Fruit fly (Drosophila melanogaster) whole organism, pupa: ENCODE results near the gene CG5793.

Experiments used
- CG10348 ChIP-seq: fragments of 200-800 bp; sonication (Bioruptor generic); IDR thresholded peaks from 2 replicates; pipeline ENCODE4 v1.3.6; 2022; ENCODE audit warnings: missing biosample characterization, missing genetic modification characterization
- CG12605 ChIP-seq: fragments of 200-800 bp; sonication (Bioruptor generic); IDR thresholded peaks from 2 replicates; pipeline ENCODE4 v1.3.6; 2022; ENCODE audit warnings: missing biosample characterization, missing genetic modification characterization
- CG13204 ChIP-seq: fragments of 200-800 bp; sonication (Bioruptor generic); optimal IDR thresholded peaks from 2 replicates; lab custom pipeline; 2018; ENCODE audit warnings: missing biosample characterization, mild to moderate bottlenecking, missing genetic modification characterization, moderate library complexity
- CG14655 ChIP-seq: fragments of 200-800 bp; sonication (Bioruptor generic); optimal IDR thresholded peaks from 3 replicates; lab custom pipeline; 2017; ENCODE audit warnings: mild to moderate bottlenecking, missing biosample characterization, missing genetic modification reagents, missing genetic modification characterization
- CG15710 ChIP-seq: fragments of 200-800 bp; sonication (Bioruptor generic); optimal IDR thresholded peaks from 2 replicates; lab custom pipeline; 2018; ENCODE audit warnings: missing biosample characterization, mild to moderate bottlenecking, missing genetic modification characterization, moderate library complexity
- CG17806 ChIP-seq: fragments of 200-800 bp; sonication (Bioruptor generic); optimal IDR thresholded peaks from 2 replicates; lab custom pipeline; 2018; ENCODE audit warnings: missing biosample characterization, mild to moderate bottlenecking, missing genetic modification characterization, moderate library complexity
- CG32121 ChIP-seq: fragments of 200-800 bp; sonication (Bioruptor generic); IDR thresholded peaks from 2 replicates; pipeline ENCODE4 v1.3.6; 2022; ENCODE audit warnings: missing biosample characterization, missing genetic modification characterization
- CG4496 ChIP-seq: fragments of 200-800 bp; sonication (Bioruptor generic); IDR thresholded peaks from 3 replicates; pipeline ENCODE4 v1.3.6; 2022; ENCODE audit warnings: missing biosample characterization, missing genetic modification characterization
- CG8159 ChIP-seq: fragments of 200-800 bp; sonication (Bioruptor generic); optimal IDR thresholded peaks from 3 replicates; lab custom pipeline; 2018; ENCODE audit warnings: missing biosample characterization, mild to moderate bottlenecking, missing genetic modification characterization, moderate library complexity
- CG8301 ChIP-seq: fragments of 200-800 bp; sonication (Bioruptor generic); optimal IDR thresholded peaks from 2 replicates; lab custom pipeline; 2018; ENCODE audit warnings: missing biosample characterization, mild to moderate bottlenecking, missing genetic modification characterization
- CG9948 ChIP-seq: fragments of 200-800 bp; sonication (Bioruptor generic); optimal IDR thresholded peaks from 2 replicates; lab custom pipeline; 2018; ENCODE audit warnings: missing biosample characterization, mild to moderate bottlenecking, missing genetic modification characterization, moderate library complexity
- D1 ChIP-seq: fragments of 200-800 bp; sonication (Bioruptor generic); optimal IDR thresholded peaks from 2 replicates; lab custom pipeline; 2018; ENCODE audit warnings: missing biosample characterization, mild to moderate bottlenecking, missing genetic modification characterization, moderate library complexity
- EcR ChIP-seq: fragments of 200-800 bp; sonication (Bioruptor generic); optimal IDR thresholded peaks from 3 replicates; lab custom pipeline; 2019; ENCODE audit warnings: missing biosample characterization, missing genetic modification characterization, mild to moderate bottlenecking, moderate library complexity, missing genetic modification reagents
- Ets98B ChIP-seq: fragments of 200-800 bp; sonication (Bioruptor generic); IDR thresholded peaks from 2 replicates; pipeline ENCODE4 v1.3.6; 2022; ENCODE audit warnings: missing biosample characterization, missing genetic modification characterization
- Pif1A ChIP-seq: fragments of 200-800 bp; sonication (Bioruptor generic); optimal IDR thresholded peaks from 3 replicates; lab custom pipeline; 2016; ENCODE audit warnings: missing biosample characterization, missing genetic modification characterization
- Pif1B ChIP-seq: fragments of 200-800 bp; sonication (Bioruptor generic); optimal IDR thresholded peaks from 3 replicates; lab custom pipeline; 2016; ENCODE audit warnings: missing biosample characterization, missing genetic modification characterization
- Snoo ChIP-seq: fragments of 200-800 bp; sonication (Bioruptor generic); optimal IDR thresholded peaks from 3 replicates; lab custom pipeline; 2017; ENCODE audit warnings: missing biosample characterization, mild to moderate bottlenecking, missing genetic modification characterization, inconsistent platforms
- fd96Ca ChIP-seq: fragments of 200-800 bp; sonication (Bioruptor generic); IDR thresholded peaks from 3 replicates; pipeline ENCODE4 v1.3.6; 2022; ENCODE audit warnings: missing biosample characterization, missing genetic modification characterization
- gl ChIP-seq: fragments of 200-800 bp; sonication (Bioruptor generic); optimal IDR thresholded peaks from 2 replicates; lab custom pipeline; 2018; ENCODE audit warnings: missing biosample characterization, mild to moderate bottlenecking, missing genetic modification characterization
- rn ChIP-seq: fragments of 200-800 bp; sonication (Bioruptor generic); IDR thresholded peaks from 2 replicates; pipeline ENCODE4 v1.3.6; 2022; ENCODE audit warnings: missing biosample characterization, missing genetic modification characterization

Gene CG5793

dm6 chr3R:21130050-21130449 is 2.7 kb downstream of the CG5793 start, which contains the start of gene Ice2:
Gene Ice2, plus strand, starts transcription at chr3R:21130216.
- TF ChIP-seq EcR (GFP tag; lab: Kevin White, UChicago), result no peak
- no peak for TF ChIP-seq D1 (tag; lab: Kevin White, UChicago)
- TF ChIP-seq CG32121, result no peak
- TF ChIP-seq rn (GFP tag; lab: Robert Waterston, UW), result no peak
- TF ChIP-seq, all 21 proteins: peak for 0

DNA sequence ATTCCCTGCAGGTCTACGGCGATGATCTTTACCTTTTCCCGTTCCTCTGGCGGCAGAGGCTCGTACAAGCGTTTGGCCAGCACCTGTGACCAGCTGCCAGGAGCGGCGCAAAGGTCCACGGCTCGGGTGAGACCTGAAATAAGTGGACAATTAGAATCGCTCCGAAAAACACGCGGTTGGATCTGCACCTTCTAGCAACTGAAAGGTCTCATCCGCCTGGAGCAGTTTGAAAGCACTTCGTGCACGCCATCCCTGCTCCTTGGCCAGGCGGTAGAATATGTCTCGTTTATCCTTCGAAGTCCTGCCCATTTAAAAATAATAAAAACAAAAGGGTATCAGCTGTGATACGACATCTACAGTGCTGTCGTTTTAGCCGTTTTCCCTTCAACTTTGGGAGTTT is 6.1 kb downstream of the CG5793 start, which contains the start of gene Trm7-34:
Gene Trm7-34, minus strand, starts transcription at position 365 of the 400 bp plus-strand sequence.
- TF ChIP-seq CG4496 (GFP tag; lab: Robert Waterston, UW), result no peak
- no peak for TF ChIP-seq CG8159 (tag; lab: Kevin White, UChicago)
- no peak for TF ChIP-seq CG10348
- no peak for TF ChIP-seq CG13204 (GFP tag; lab: Kevin White, UChicago)

DNA sequence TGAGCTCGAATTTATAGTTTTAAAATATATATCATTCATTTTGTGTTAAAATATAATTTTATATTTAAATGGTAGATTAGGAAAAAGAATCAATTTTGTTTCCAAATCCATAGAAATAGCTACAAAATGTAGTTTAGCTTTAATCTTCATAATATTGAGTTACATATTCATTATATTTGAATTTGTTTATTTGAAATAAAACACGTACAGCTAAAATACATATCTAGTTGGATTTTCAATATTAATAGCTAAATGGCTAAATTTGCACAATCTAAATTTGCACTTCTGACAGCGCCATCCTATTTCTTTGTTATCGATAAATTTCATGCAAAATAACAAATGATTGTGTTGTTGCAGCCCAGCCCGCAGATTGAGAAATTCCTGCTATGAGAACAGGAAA is 6.6 kb downstream of the CG5793 start, which contains the start of gene Usp8:
Gene Usp8, plus strand, starts transcription at position 312 of the 400 bp plus-strand sequence.
- peak; percentile 37 for TF ChIP-seq CG15710 (tag; lab: Kevin White, UChicago)
- no peak for TF ChIP-seq Snoo
- peak; percentile 30 for TF ChIP-seq CG9948 (tag; lab: Kevin White, UChicago)
- no peak for TF ChIP-seq Pif1A (GFP tag; lab: Kevin White, UChicago)
- no peak for TF ChIP-seq rn (GFP tag; lab: Robert Waterston, UW)

DNA sequence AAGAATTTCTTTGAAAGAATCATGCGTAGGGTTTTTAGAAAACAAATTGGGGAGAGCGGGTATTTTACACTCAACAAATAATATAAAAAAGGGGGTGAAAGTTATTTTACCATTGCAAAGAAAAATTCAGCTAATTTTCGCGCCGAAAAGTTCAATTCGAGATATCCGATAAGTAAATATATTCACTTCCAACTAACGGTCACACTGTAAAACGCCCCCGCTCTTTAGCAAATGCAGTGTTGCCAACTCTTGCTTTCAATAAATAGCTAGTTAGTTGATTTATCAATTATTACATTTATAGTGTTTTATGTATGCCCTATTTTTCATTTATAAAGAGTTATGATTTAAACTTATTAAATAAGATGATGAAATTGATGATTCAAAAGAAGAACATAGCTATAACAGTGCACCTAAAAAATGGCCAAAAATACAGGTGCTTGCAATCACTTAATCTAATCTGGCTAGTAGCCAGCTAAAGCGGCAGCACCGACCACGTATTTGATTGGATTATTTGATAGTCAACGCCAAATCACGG is 10.9 kb downstream of the CG5793 start, which contains the start of gene meigo:
Gene meigo, plus strand, starts transcription at position 51 of the 535 bp plus-strand sequence.
- peak; percentile 2 for TF ChIP-seq Snoo
- no peak for TF ChIP-seq rn (GFP tag; lab: Robert Waterston, UW)
- peak; percentile 63 for TF ChIP-seq CG15710 (tag; lab: Kevin White, UChicago)
- TF ChIP-seq CG8301, result no peak
- no peak for TF ChIP-seq CG13204 (GFP tag; lab: Kevin White, UChicago)
- peak; percentile 54 for TF ChIP-seq CG17806 (tag; lab: Kevin White, UChicago)
- TF ChIP-seq Pif1B (GFP tag; lab: Kevin White, UChicago), result no peak
- no peak for TF ChIP-seq CG8159 (tag; lab: Kevin White, UChicago)
- TF ChIP-seq CG32121, result no peak
- TF ChIP-seq CG9948 (tag; lab: Kevin White, UChicago), result peak; percentile 39
- TF ChIP-seq Pif1A (GFP tag; lab: Kevin White, UChicago), result no peak
- no peak for TF ChIP-seq fd96Ca (GFP tag; lab: Robert Waterston, UW)
- peak; percentile 57; the same call in 1 of the 3 replicates for TF ChIP-seq CG4496 (GFP tag; lab: Robert Waterston, UW)
- TF ChIP-seq gl (tag; lab: Kevin White, UChicago), result no peak
- TF ChIP-seq, all 21 proteins: peak for 5

DNA sequence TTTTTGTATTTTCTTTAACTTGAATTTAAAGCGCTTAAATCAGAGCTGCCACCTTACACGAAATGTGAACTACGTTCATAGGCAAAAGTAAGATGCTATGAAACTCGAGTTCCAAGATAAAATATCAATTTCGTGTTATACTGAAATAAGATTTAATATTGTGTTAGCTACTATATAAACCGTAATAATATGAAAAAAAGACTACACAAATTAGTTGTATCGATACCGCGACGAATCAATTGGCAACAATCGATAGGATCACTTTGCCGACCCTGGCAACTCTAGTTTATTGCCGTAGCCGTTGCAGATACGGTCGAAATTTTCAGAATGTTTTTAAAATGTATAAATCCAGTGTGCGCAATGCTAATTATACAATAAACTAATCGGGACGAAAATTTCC is 13.1 kb downstream of the CG5793 start, which contains the start of gene SNF4Agamma:
Gene SNF4Agamma, plus strand, starts transcription at position 282 of the 400 bp plus-strand sequence.
- no peak for TF ChIP-seq CG14655 (GFP tag; lab: Kevin White, UChicago)
- peak; percentile 34; the same call in 1 of the 2 replicates for TF ChIP-seq Ets98B (GFP tag; lab: Robert Waterston, UW)

- TF ChIP-seq CG14655 (GFP tag; lab: Kevin White, UChicago), result no peak
- no peak for TF ChIP-seq CG10348
- no peak for TF ChIP-seq fd96Ca (GFP tag; lab: Robert Waterston, UW)
Measured at dm6 chr3R:21141341-21141740, 14.0 kb downstream of the CG5793 start.

DNA sequence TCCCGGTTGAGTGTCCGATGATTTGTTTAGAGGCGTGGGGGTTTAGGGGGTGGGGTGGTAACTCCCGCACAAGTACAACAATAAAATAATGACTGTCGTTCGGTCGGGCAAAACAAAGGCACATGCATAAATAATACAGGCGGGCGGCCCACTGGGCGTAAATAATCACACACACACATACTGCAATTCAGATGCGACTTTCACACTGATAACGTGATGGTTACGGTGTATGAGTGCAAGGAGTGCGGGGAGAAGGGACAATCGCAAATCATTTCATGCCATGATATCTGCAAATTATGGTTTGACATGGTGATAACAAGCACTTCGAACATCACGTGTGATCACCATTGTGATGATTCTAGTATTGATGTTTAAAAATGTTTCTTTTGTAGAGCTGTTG is 22.7 kb downstream of the CG5793 start:
- TF ChIP-seq EcR (GFP tag; lab: Kevin White, UChicago) (peak; percentile 8), Ets98B (GFP tag; lab: Robert Waterston, UW) (0 out of 2 replicates have a peak, but pooled peaks have one; percentile 19), CG32121 (0 out of 2 replicates have a peak, but pooled peaks have one; percentile 15), CG17806 (tag; lab: Kevin White, UChicago) (no peak)

- TF ChIP-seq CG12605 (GFP tag; lab: Robert Waterston, UW), result 0 out of 2 replicates have a peak, but pooled peaks have one; percentile 28
- TF ChIP-seq fd96Ca (GFP tag; lab: Robert Waterston, UW), result no peak
- TF ChIP-seq CG4496 (GFP tag; lab: Robert Waterston, UW), result peak; percentile 58
- TF ChIP-seq Ets98B (GFP tag; lab: Robert Waterston, UW), result peak; percentile 31; the same call in 1 of the 2 replicates
- peak; percentile 20 for TF ChIP-seq CG9948 (tag; lab: Kevin White, UChicago)
- no peak for TF ChIP-seq CG14655 (GFP tag; lab: Kevin White, UChicago)
- TF ChIP-seq CG32121, result peak; percentile 75
- TF ChIP-seq, all 21 proteins: peak for 5
Measured at dm6 chr3R:21151090-21151870, 23.9 kb downstream of the CG5793 start.
